Worm (Caenorhabditis elegans) whole organism, early embryonic: ENCODE measurements around the gene R09H3.3.

Source experiments
- B0310.2 ChIP-seq: sonication (generic microtip); optimal IDR thresholded peaks from 2 replicates; lab custom pipeline; 2016; ENCODE audit warnings: mild to moderate bottlenecking, missing genetic modification characterization, missing compliant biosample characterization
- F13C5.2 ChIP-seq: sonication (generic microtip); optimal IDR thresholded peaks from 2 replicates; lab custom pipeline; 2017; ENCODE audit warnings: mild to moderate bottlenecking, missing genetic modification characterization, inconsistent platforms, missing compliant biosample characterization
- aly-1 ChIP-seq: sonication (generic microtip); optimal IDR thresholded peaks from 2 replicates; lab custom pipeline; 2016; ENCODE audit warnings: missing genetic modification characterization, missing compliant biosample characterization
- ama-1 ChIP-seq: fragments of 150-350 bp; optimal IDR thresholded peaks from 2 replicates; lab custom pipeline; 2014
- ceh-13 ChIP-seq: fragments of 200-800 bp; sonication (Bioruptor generic); optimal IDR thresholded peaks from 2 replicates; lab custom pipeline; 2018; ENCODE audit warnings: mild to moderate bottlenecking, missing genetic modification characterization, missing compliant biosample characterization
- ceh-36 ChIP-seq: sonication (generic microtip); optimal IDR thresholded peaks from 2 replicates; lab custom pipeline; 2016; ENCODE audit warnings: missing genetic modification characterization, inconsistent platforms, missing compliant biosample characterization
- ets-7 ChIP-seq: sonication (generic microtip); optimal IDR thresholded peaks from 2 replicates; lab custom pipeline; 2016; ENCODE audit warnings: missing genotype, missing genetic modification characterization, missing compliant biosample characterization
- flt-1 ChIP-seq: fragments of 200-800 bp; sonication (Bioruptor generic); IDR thresholded peaks from 2 replicates; pipeline ENCODE4 v1.3.6; 2022; ENCODE audit warnings: missing genetic modification characterization, missing compliant biosample characterization
- hmg-4 ChIP-seq: fragments of 200-800 bp; sonication (Bioruptor generic); optimal IDR thresholded peaks from 2 replicates; lab custom pipeline; 2018; ENCODE audit warnings: mild to moderate bottlenecking, missing genetic modification characterization, missing compliant biosample characterization
- scrt-1 ChIP-seq: fragments of 200-800 bp; sonication (Bioruptor generic); IDR thresholded peaks from 2 replicates; pipeline ENCODE4 v1.3.6; 2022; ENCODE audit warnings: missing genetic modification characterization, missing compliant biosample characterization
- sea-1 ChIP-seq: fragments of 200-800 bp; sonication (Bioruptor generic); conservative IDR thresholded peaks from 2 replicates; pipeline ENCODE4 v1.3.6; 2022; ENCODE audit warnings: missing genetic modification characterization, missing compliant biosample characterization
- tbx-11 ChIP-seq: fragments of 200-800 bp; sonication (Bioruptor generic); IDR thresholded peaks from 2 replicates; pipeline ENCODE4 v1.3.6; 2022; ENCODE audit warnings: missing genetic modification characterization, missing compliant biosample characterization
- tra-4 ChIP-seq: sonication (generic microtip); optimal IDR thresholded peaks from 2 replicates; lab custom pipeline; 2017; ENCODE audit warnings: missing genetic modification characterization, missing compliant biosample characterization

- TF ChIP-seq sea-1 (GFP tag; lab: Robert Waterston, UW) = no peak
- TF ChIP-seq ama-1 (lab: Kevin White, UChicago) = no peak
- no peak for TF ChIP-seq B0310.2 (tag; lab: Kevin White, UChicago)
- TF ChIP-seq F13C5.2 = no peak
- TF ChIP-seq tbx-11 (GFP tag; lab: Robert Waterston, UW) = no peak
- TF ChIP-seq ceh-13 (GFP tag; lab: Kevin White, UChicago) = no peak
- TF ChIP-seq ets-7 (tag; lab: Kevin White, UChicago) = no peak
- no peak for TF ChIP-seq tra-4 (tag; lab: Kevin White, UChicago)
- TF ChIP-seq aly-1 (tag; lab: Kevin White, UChicago) = no peak
- no peak for TF ChIP-seq hmg-4 (GFP tag; lab: Kevin White, UChicago)
- TF ChIP-seq flt-1 (GFP tag; lab: Robert Waterston, UW) = no peak
- TF ChIP-seq ceh-36 (tag; lab: Kevin White, UChicago) = no peak
- no peak for TF ChIP-seq scrt-1 (GFP tag; lab: Robert Waterston, UW)
Observed at ce11 chrX:1674056-1674455, 5.4 kb upstream of the R09H3.3 start, which contains the start of gene tbx-31.
